Worm (Caenorhabditis elegans) whole organism, L4 larva: ENCODE data around the gene sco-1.

Experiments used
- F44E2.7 ChIP-seq: fragments of 200-800 bp; sonication (Bioruptor generic); IDR thresholded peaks from 2 replicates; pipeline ENCODE4 v2.1.2; 2022; ENCODE audit warnings: missing genetic modification characterization, missing compliant biosample characterization
- R02D3.7 ChIP-seq: fragments of 150-350 bp; sonication (generic microtip); optimal IDR thresholded peaks from 3 replicates; lab custom pipeline; 2014; ENCODE audit warnings: missing biosample characterization, missing genetic modification characterization
- ceh-82 ChIP-seq: sonication (generic microtip); optimal IDR thresholded peaks from 2 replicates; lab custom pipeline; 2017; ENCODE audit warnings: missing biosample characterization, missing genetic modification characterization
- fos-1 ChIP-seq: fragments of 150-350 bp; optimal IDR thresholded peaks from 2 replicates; lab custom pipeline; 2014; ENCODE audit warnings: missing biosample characterization, missing genetic modification characterization
- jun-1 ChIP-seq: fragments of 150-350 bp; optimal IDR thresholded peaks from 2 replicates; lab custom pipeline; 2014; ENCODE audit warnings: missing biosample characterization, missing genetic modification reagents, missing genetic modification characterization
- lin-29 ChIP-seq: fragments of 200-800 bp; sonication (Bioruptor generic); IDR thresholded peaks from 2 replicates; pipeline ENCODE4 v1.3.6; 2022; ENCODE audit warnings: missing genetic modification reagents, missing genetic modification characterization, missing compliant biosample characterization
- madf-5 ChIP-seq, 2 experiments: fragments of 200-800 bp; sonication (Bioruptor generic); IDR thresholded peaks; 2 replicates each; pipeline ENCODE4 v1.3.6; 2022; ENCODE audit warnings: missing compliant biosample characterization in 2 of 2, missing genetic modification characterization in 2 of 2
- mxl-2 ChIP-seq: fragments of 200-800 bp; sonication (Bioruptor generic); conservative IDR thresholded peaks from 2 replicates; pipeline ENCODE4 v1.3.6; 2022; ENCODE audit warnings: missing genetic modification reagents, missing genetic modification characterization, missing compliant biosample characterization
- nhr-102 ChIP-seq: sonication (generic microtip); optimal IDR thresholded peaks from 2 replicates; lab custom pipeline; 2016; ENCODE audit warnings: mild to moderate bottlenecking, missing genetic modification characterization, moderate library complexity, missing compliant biosample characterization
- nhr-237 ChIP-seq: sonication (generic microtip); optimal IDR thresholded peaks from 2 replicates; lab custom pipeline; 2017; ENCODE audit warnings: missing biosample characterization, missing genetic modification characterization
- nhr-6 ChIP-seq: fragments of 150-350 bp; optimal IDR thresholded peaks from 2 replicates; lab custom pipeline; 2014; ENCODE audit warnings: missing biosample characterization, missing genetic modification characterization
- nhr-76 ChIP-seq: fragments of 150-350 bp; optimal IDR thresholded peaks from 2 replicates; lab custom pipeline; 2014; ENCODE audit warnings: missing biosample characterization, missing genetic modification characterization
- unc-130 ChIP-seq: sonication (generic microtip); optimal IDR thresholded peaks from 2 replicates; lab custom pipeline; 2016; ENCODE audit warnings: missing genetic modification reagents, missing genetic modification characterization, missing compliant biosample characterization
- zag-1 ChIP-seq: fragments of 150-350 bp; optimal IDR thresholded peaks from 2 replicates; lab custom pipeline; 2014; ENCODE audit warnings: missing biosample characterization, missing genetic modification characterization

- no peak for TF ChIP-seq F44E2.7
- TF ChIP-seq ceh-82 (tag; lab: Kevin White, UChicago): no peak
- TF ChIP-seq nhr-76 (tag; lab: Kevin White, UChicago): no peak
- no peak for TF ChIP-seq lin-29 (GFP tag; lab: Robert Waterston, UW)
- no peak for TF ChIP-seq fos-1
- TF ChIP-seq unc-130 (GFP tag; lab: Kevin White, UChicago): no peak
- TF ChIP-seq madf-5 (GFP tag; IDR thresholded peaks at IDR 0.05; lab: Robert Waterston, UW): no peak
- no peak for TF ChIP-seq nhr-6
- TF ChIP-seq R02D3.7 (tag; lab: Kevin White, UChicago): no peak
- TF ChIP-seq nhr-237: no peak
- TF ChIP-seq nhr-102: no peak
- no peak for TF ChIP-seq mxl-2
- TF ChIP-seq zag-1 (tag; lab: Kevin White, UChicago): no peak
- TF ChIP-seq jun-1 (tag; lab: Kevin White, UChicago): no peak
These were observed 7.6 kb downstream of the sco-1 start, which contains the start of gene Y52E8A.3 for ce11 chrII:4306921-4307630.
